Worm (Caenorhabditis elegans) whole organism, mixed stage, embryonic: ENCODE measurements around the gene F19G12.1.

ENCODE experiments used
- M03D4.4 ChIP-seq: sonication (generic microtip); optimal IDR thresholded peaks from 2 replicates; lab custom pipeline; 2017; ENCODE audit warnings: mild to moderate bottlenecking, missing genetic modification characterization, missing compliant biosample characterization
- bed-3 ChIP-seq: fragments of 200-800 bp; sonication (Bioruptor generic); optimal IDR thresholded peaks from 3 replicates; lab custom pipeline; 2018; ENCODE audit warnings: mild to moderate bottlenecking, missing genetic modification characterization, moderate library complexity, missing compliant biosample characterization
- blmp-1 ChIP-seq: fragments of 150-350 bp; optimal IDR thresholded peaks from 2 replicates; lab custom pipeline; 2014; ENCODE audit warnings: missing biosample characterization, missing genetic modification characterization
- ceh-39 ChIP-seq: fragments of 150-350 bp; optimal IDR thresholded peaks from 2 replicates; lab custom pipeline; 2014; ENCODE audit warnings: missing biosample characterization, missing genetic modification characterization
- ceh-43 ChIP-seq: fragments of 200-800 bp; sonication (Bioruptor generic); optimal IDR thresholded peaks from 2 replicates; lab custom pipeline; 2018; ENCODE audit warnings: mild to moderate bottlenecking, missing genetic modification characterization, moderate library complexity, missing compliant biosample characterization
- ceh-83 ChIP-seq: fragments of 200-800 bp; sonication (Bioruptor generic); optimal IDR thresholded peaks from 2 replicates; lab custom pipeline; 2018; ENCODE audit warnings: mild to moderate bottlenecking, missing genetic modification characterization, missing compliant biosample characterization
- ces-1 ChIP-seq: fragments of 150-350 bp; optimal IDR thresholded peaks from 2 replicates; lab custom pipeline; 2014; ENCODE audit warnings: missing biosample characterization, missing genetic modification reagents, missing genetic modification characterization
- cnd-1 ChIP-seq: fragments of 200-800 bp; sonication (Bioruptor generic); optimal IDR thresholded peaks from 2 replicates; lab custom pipeline; 2018; ENCODE audit warnings: mild to moderate bottlenecking, missing genetic modification characterization, missing compliant biosample characterization
- drap-1 ChIP-seq: fragments of 200-800 bp; sonication (Bioruptor generic); optimal IDR thresholded peaks from 3 replicates; lab custom pipeline; 2018; ENCODE audit warnings: mild to moderate bottlenecking, missing genetic modification characterization, missing compliant biosample characterization
- elt-1 ChIP-seq: sonication (generic microtip); optimal IDR thresholded peaks from 2 replicates; lab custom pipeline; 2017; ENCODE audit warnings: missing genetic modification characterization, mild to moderate bottlenecking, missing compliant biosample characterization, antibody characterized with exemption, moderate library complexity, borderline replicate concordance; ENCODE audit not compliant: insufficient read depth
- elt-3 ChIP-seq: fragments of 150-350 bp; optimal IDR thresholded peaks from 2 replicates; lab custom pipeline; 2014; ENCODE audit warnings: missing biosample characterization, missing genetic modification characterization
- flh-1 ChIP-seq: fragments of 200-800 bp; sonication (Bioruptor generic); optimal IDR thresholded peaks from 2 replicates; lab custom pipeline; 2018; ENCODE audit warnings: mild to moderate bottlenecking, missing genetic modification characterization, moderate library complexity, missing compliant biosample characterization
- ham-2 ChIP-seq: fragments of 200-800 bp; sonication (Bioruptor generic); optimal IDR thresholded peaks from 2 replicates; lab custom pipeline; 2018; ENCODE audit warnings: mild to moderate bottlenecking, missing genetic modification characterization, missing compliant biosample characterization
- hlh-1 ChIP-seq: fragments of 150-350 bp; optimal IDR thresholded peaks from 2 replicates; lab custom pipeline; 2014; ENCODE audit warnings: missing biosample characterization, missing genetic modification reagents, missing genetic modification characterization
- lin-13 ChIP-seq: fragments of 150-350 bp; optimal IDR thresholded peaks from 2 replicates; lab custom pipeline; 2014; ENCODE audit warnings: missing biosample characterization, missing genetic modification characterization
- lin-32 ChIP-seq: fragments of 200-800 bp; sonication (Bioruptor generic); optimal IDR thresholded peaks from 2 replicates; lab custom pipeline; 2018; ENCODE audit warnings: mild to moderate bottlenecking, missing genetic modification characterization, missing compliant biosample characterization
- lsy-2 ChIP-seq: fragments of 150-350 bp; optimal IDR thresholded peaks from 2 replicates; lab custom pipeline; 2014; ENCODE audit warnings: missing biosample characterization, missing genetic modification characterization
- mab-5 ChIP-seq: fragments of 150-350 bp; optimal IDR thresholded peaks from 2 replicates; lab custom pipeline; 2014; ENCODE audit warnings: missing biosample characterization, missing genetic modification characterization
- mep-1 ChIP-seq: fragments of 150-350 bp; optimal IDR thresholded peaks from 2 replicates; lab custom pipeline; 2017; ENCODE audit warnings: missing biosample characterization, missing genetic modification reagents, missing genetic modification characterization, inconsistent platforms
- mls-2 ChIP-seq: sonication (generic microtip); optimal IDR thresholded peaks from 2 replicates; lab custom pipeline; 2016; ENCODE audit warnings: mild to moderate bottlenecking, missing genetic modification characterization, moderate library complexity, missing compliant biosample characterization
- nhr-12 ChIP-seq: fragments of 150-350 bp; optimal IDR thresholded peaks from 2 replicates; lab custom pipeline; 2014; ENCODE audit warnings: missing biosample characterization, missing genetic modification characterization
- nhr-2 ChIP-seq: fragments of 150-350 bp; optimal IDR thresholded peaks from 2 replicates; lab custom pipeline; 2014; ENCODE audit warnings: missing biosample characterization, missing genetic modification characterization
- nhr-237 ChIP-seq: fragments of 150-350 bp; optimal IDR thresholded peaks from 2 replicates; lab custom pipeline; 2014; ENCODE audit warnings: missing biosample characterization, missing genetic modification characterization
- nhr-28 ChIP-seq: fragments of 150-350 bp; optimal IDR thresholded peaks from 2 replicates; lab custom pipeline; 2014; ENCODE audit warnings: missing biosample characterization, missing genetic modification characterization
- nhr-76 ChIP-seq: sonication (generic microtip); optimal IDR thresholded peaks from 2 replicates; lab custom pipeline; 2017; ENCODE audit warnings: missing biosample characterization, missing genetic modification characterization
- pha-4 ChIP-seq: fragments of 150-350 bp; optimal IDR thresholded peaks from 2 replicates; lab custom pipeline; 2018; ENCODE audit warnings: missing biosample characterization, missing genetic modification reagents, missing genetic modification characterization
- sem-2 ChIP-seq: fragments of 200-800 bp; sonication (Bioruptor generic); optimal IDR thresholded peaks from 2 replicates; lab custom pipeline; 2018; ENCODE audit warnings: mild to moderate bottlenecking, missing genetic modification characterization, missing compliant biosample characterization
- snpc-4 ChIP-seq: fragments of 150-350 bp; optimal IDR thresholded peaks from 2 replicates; lab custom pipeline; 2014; ENCODE audit warnings: missing biosample characterization, missing genetic modification characterization
- sptf-1 ChIP-seq: sonication (generic microtip); optimal IDR thresholded peaks from 2 replicates; lab custom pipeline; 2017; ENCODE audit warnings: mild to moderate bottlenecking, missing genetic modification characterization, moderate library complexity, missing compliant biosample characterization
- tbx-8 ChIP-seq: fragments of 200-800 bp; sonication (Bioruptor generic); optimal IDR thresholded peaks from 2 replicates; lab custom pipeline; 2018; ENCODE audit warnings: mild to moderate bottlenecking, missing genetic modification characterization, moderate library complexity, missing compliant biosample characterization
- unc-120 ChIP-seq: sonication (generic microtip); optimal IDR thresholded peaks from 2 replicates; lab custom pipeline; 2017; ENCODE audit warnings: missing genetic modification characterization, missing compliant biosample characterization; ENCODE audit not compliant: poor library complexity, severe bottlenecking
- unc-39 ChIP-seq: fragments of 150-350 bp; optimal IDR thresholded peaks from 2 replicates; lab custom pipeline; 2014; ENCODE audit warnings: missing biosample characterization, missing genetic modification characterization
- unc-62 ChIP-seq: fragments of 150-350 bp; optimal IDR thresholded peaks from 2 replicates; lab custom pipeline; 2014; ENCODE audit warnings: missing biosample characterization, missing genetic modification reagents, missing genetic modification characterization
- zip-8 ChIP-seq: fragments of 150-350 bp; optimal IDR thresholded peaks from 2 replicates; lab custom pipeline; 2014; ENCODE audit warnings: missing biosample characterization, missing genetic modification characterization
- ztf-11 ChIP-seq: fragments of 150-350 bp; optimal IDR thresholded peaks from 2 replicates; lab custom pipeline; 2014; ENCODE audit warnings: missing biosample characterization, missing genetic modification characterization

The F19G12.1 gene

DNA sequence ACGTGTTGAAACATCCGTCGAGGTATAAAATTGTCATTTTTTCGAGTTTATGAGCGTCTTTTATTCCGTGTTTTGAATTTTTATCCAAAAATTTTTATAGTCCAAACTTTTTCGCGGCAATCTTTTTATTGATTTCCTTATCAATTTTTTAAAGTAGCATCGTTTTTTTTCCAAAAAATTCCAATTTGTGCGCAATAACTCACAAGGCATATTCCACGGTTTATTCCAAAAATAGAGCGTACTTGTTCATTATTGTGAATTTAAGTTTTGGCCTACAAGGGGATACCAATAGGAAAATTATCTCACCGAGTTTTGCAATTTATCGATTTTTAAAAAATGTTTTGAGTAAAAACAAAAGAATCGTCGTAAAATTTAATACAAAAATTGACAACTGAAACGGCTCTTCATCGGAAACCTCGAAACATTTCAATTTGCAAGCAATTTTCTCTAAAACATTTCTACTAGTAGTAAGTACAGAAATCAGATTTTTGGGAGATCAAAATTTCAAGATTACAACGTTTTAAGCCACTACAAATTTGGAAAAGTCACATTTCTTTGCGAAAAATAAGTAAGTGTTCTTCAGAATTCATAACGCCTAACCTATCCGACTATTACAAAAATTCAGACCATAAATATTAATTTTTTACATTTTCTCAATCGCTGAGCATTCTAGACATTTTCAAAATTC lies 12.9 kb downstream of the F19G12.1 start:
- TF ChIP-seq blmp-1 (no peak), ces-1 (GFP tag; lab: Kevin White, UChicago) (peak; percentile 6)
- TF ChIP-seq, all 35 proteins: peak for 1

DNA sequence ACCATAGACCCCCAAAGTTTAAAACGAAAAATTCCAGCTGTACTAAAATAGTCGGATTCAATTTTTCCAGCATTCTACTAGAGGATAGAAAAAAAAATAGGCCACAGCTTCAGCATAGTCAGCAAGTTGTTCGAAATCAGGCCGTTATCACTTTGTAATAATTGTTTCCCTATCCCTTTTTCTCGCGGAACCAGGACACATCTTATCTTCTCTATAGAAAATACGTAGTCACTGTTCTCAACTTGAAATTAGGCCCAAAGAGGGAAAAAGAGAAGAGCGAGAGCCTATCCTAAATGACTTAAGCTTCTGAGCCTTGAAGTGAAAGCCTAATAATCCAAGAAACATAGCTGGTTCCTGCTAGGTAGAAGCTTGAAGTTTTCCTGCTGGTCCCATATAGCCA lies 14.9 kb downstream of the F19G12.1 start:
- TF ChIP-seq nhr-28 (no peak), sptf-1 (tag; lab: Kevin White, UChicago) (peak; percentile 57), tbx-8 (GFP tag; lab: Kevin White, UChicago) (no peak)

DNA sequence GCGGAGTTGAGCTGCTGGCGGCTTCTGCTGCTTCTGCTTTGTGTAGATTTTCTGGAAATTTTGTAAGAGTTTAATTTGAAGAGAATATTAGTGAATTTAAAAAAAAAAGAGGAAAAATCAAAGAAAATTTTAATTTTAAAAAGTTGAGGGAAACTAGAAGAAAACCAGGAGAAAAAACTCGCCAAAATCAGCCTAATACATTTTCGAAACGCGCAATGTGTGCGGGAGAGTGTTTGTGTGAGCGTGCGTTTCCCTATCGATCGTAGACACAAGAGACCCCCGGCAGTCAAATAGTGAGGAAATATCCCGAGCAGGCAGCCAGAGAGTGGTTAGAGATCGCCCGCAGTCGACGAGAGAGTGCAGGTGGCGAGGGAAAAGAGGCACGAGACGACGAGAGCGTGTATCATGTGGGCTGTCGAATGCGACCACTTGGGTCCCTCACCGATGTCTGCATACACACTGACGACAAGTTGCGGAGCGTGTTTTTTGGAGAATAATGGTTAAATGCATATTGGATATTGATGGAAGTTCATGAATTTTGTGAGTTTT lies 15.9 kb downstream of the F19G12.1 start, which contains the start of gene zfp-3:
Gene zfp-3 (minus strand): TSS at position 51 of the 549 bp plus-strand sequence.
- TF ChIP-seq unc-62 (GFP tag; lab: Kevin White, UChicago) (peak; percentile 72), M03D4.4 (tag; lab: Kevin White, UChicago) (peak; percentile 37), flh-1 (no peak), blmp-1 (no peak), ces-1 (GFP tag; lab: Kevin White, UChicago) (peak; percentile 83), ceh-39 (tag; lab: Kevin White, UChicago) (peak; percentile 98), tbx-8 (GFP tag; lab: Kevin White, UChicago) (no peak), elt-3 (tag; lab: Kevin White, UChicago) (no peak), mep-1 (peak; percentile 83), sptf-1 (tag; lab: Kevin White, UChicago) (peak; percentile 66), unc-120 (tag; lab: Kevin White, UChicago) (peak; percentile 60), bed-3 (GFP tag; lab: Kevin White, UChicago) (no peak), ceh-83 (GFP tag; lab: Kevin White, UChicago) (no peak), sem-2 (GFP tag; lab: Kevin White, UChicago) (no peak), lin-13 (tag; lab: Kevin White, UChicago) (peak; percentile 92), ztf-11 (peak; percentile 55), drap-1 (GFP tag; lab: Kevin White, UChicago) (peak; percentile 45), hlh-1 (tag; lab: Kevin White, UChicago) (peak; percentile 63), snpc-4 (tag; lab: Kevin White, UChicago) (no peak), elt-1 (tag; lab: Kevin White, UChicago) (no peak), pha-4 (tag; lab: Kevin White, UChicago) (peak; percentile 93), lsy-2 (peak; percentile 44), mls-2 (tag; lab: Kevin White, UChicago) (peak; percentile 69), nhr-237 (peak; percentile 90), mab-5 (tag; lab: Kevin White, UChicago) (no peak)

DNA sequence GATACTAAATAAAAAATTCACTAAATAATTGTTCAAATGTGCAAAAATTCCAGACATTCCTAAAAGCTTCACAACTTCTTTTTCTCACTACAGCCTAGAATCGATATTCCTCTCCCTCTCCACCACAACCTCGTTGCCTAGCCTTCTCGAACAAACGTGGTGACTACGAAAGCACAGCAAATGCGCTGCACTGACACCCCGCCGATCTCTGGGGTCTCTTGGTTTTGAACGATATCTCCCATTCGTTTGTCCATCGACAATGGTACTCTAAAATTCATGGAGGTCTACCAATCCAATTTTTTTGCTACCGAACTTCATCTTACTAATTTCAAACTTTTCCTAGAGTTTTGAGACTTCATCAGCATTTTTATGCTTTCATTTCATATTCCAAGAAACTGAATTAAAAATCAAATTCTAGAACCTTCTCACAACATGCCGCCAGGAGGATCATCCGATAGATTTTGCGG lies 19.6 kb downstream of the F19G12.1 start, which contains the start of gene W05H7.1:
Gene W05H7.1 (plus strand): TSS at position 417 of the 467 bp plus-strand sequence.
- TF ChIP-seq hlh-1 (tag; lab: Kevin White, UChicago) (peak; percentile 38), nhr-28 (no peak), lin-13 (tag; lab: Kevin White, UChicago) (peak; percentile 32), ham-2 (peak; percentile 48), nhr-2 (tag; lab: Kevin White, UChicago) (no peak), unc-39 (tag; lab: Kevin White, UChicago) (no peak), zip-8 (tag; lab: Kevin White, UChicago) (no peak), blmp-1 (no peak), unc-120 (tag; lab: Kevin White, UChicago) (no peak), cnd-1 (no peak), lin-32 (GFP tag; lab: Kevin White, UChicago) (no peak), ztf-11 (no peak), lsy-2 (peak; percentile 28), pha-4 (tag; lab: Kevin White, UChicago) (no peak), sptf-1 (tag; lab: Kevin White, UChicago) (no peak), nhr-237 (peak; percentile 10), nhr-76 (no peak), mls-2 (tag; lab: Kevin White, UChicago) (no peak), ceh-43 (GFP tag; lab: Kevin White, UChicago) (no peak), ces-1 (GFP tag; lab: Kevin White, UChicago) (peak; percentile 21), elt-1 (tag; lab: Kevin White, UChicago) (no peak), snpc-4 (tag; lab: Kevin White, UChicago) (no peak), mep-1 (peak; percentile 59), sem-2 (GFP tag; lab: Kevin White, UChicago) (no peak), nhr-12 (tag; lab: Kevin White, UChicago) (no peak), mab-5 (tag; lab: Kevin White, UChicago) (no peak), bed-3 (GFP tag; lab: Kevin White, UChicago) (no peak), tbx-8 (GFP tag; lab: Kevin White, UChicago) (no peak), M03D4.4 (tag; lab: Kevin White, UChicago) (no peak), drap-1 (GFP tag; lab: Kevin White, UChicago) (no peak), flh-1 (no peak), unc-62 (GFP tag; lab: Kevin White, UChicago) (no peak), ceh-83 (GFP tag; lab: Kevin White, UChicago) (no peak), ceh-39 (tag; lab: Kevin White, UChicago) (peak; percentile 47), elt-3 (tag; lab: Kevin White, UChicago) (no peak)
